Worm (Caenorhabditis elegans): Measurements from ENCODE around the gene ttc-37.

The ttc-37 gene

ce11 chrV:5204127-5204526, at the start of gene ttc-37:
Gene ttc-37, plus strand, starts transcription at chrV:5204475.
- TF ChIP-seq unc-62 (GFP tag; optimal IDR thresholded peaks at IDR 0.05): no peak

DNA sequence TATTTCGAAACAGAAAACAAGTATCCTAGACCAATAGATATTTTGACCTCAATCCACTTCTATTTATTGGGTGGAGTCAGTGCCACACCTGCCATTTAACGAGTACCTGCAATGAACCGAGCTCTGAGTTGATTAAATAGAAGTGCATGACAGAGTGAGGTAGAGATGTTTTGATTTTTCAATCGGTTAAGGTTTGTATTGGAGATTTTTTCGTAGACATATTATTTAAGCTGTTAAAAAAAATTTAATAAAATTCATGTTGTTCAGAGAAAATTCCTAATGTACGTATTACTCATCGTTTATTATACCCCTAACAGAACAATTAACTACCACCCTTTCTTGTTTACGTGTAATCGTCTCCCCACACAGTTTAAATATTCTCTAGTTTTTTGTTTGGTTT, 48.8 kb upstream of the ttc-37 start, which contains the start of gene srx-38:
srx-38 (minus strand) TSS at position 101 of the 400 bp plus-strand sequence.
- no peak for TF ChIP-seq unc-62 (GFP tag; optimal IDR thresholded peaks at IDR 0.05)

DNA sequence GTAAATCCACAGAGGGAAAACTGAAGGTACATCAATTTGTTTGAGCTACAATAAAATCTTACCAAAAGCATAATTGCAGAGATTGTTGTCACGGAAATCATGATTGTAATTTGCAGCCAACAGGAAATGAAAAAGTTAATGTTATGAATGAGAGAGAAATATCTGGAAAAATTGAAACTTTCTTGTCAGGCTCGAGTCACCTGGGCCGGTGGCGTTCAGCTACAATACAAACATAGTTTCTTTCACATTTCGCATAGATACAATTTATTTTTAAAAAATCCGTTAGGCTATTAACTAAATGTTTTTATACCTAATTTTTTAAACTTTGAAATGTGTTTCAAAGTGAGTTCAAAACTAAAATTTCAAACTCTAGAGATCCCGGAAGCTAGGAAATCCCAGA, 46.6 kb upstream of the ttc-37 start, which contains the start of gene srx-39:
srx-39 (minus strand) TSS at position 101 of the 400 bp plus-strand sequence.
- no peak for TF ChIP-seq unc-62 (GFP tag; optimal IDR thresholded peaks at IDR 0.05)

ce11 chrV:5158302-5158701, 46.0 kb upstream of the ttc-37 start, which contains the start of gene abu-15:
Gene abu-15, plus strand, starts transcription at chrV:5158602.
- no peak for TF ChIP-seq unc-62 (GFP tag; optimal IDR thresholded peaks at IDR 0.05)

- TF ChIP-seq unc-62 (GFP tag; optimal IDR thresholded peaks at IDR 0.05): no peak
Measured at ce11 chrV:5161792-5162191, 42.5 kb upstream of the ttc-37 start, which contains the start of gene abu-6. Gene abu-6, minus strand, starts transcription at chrV:5161892.

DNA sequence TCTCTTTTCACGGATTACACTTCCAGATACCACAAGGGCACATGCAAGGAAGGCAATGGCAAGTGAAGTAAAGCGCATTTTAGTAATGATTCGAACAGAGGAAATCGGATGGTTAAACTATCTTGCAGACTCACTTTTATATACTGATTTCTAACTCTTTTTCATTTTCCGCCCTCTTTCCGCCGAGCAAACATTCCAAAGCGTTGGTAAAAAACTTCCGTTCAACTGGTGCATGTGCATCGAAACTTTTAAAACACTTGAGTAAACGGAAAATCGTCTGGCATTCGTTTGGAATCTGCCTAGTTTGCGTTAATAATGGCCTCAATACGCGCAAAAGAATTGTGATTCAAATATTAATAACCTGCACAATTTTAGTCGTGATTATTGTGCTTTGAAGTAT, 39.6 kb upstream of the ttc-37 start, which contains the start of gene abu-7:
abu-7 (minus strand) TSS at position 101 of the 400 bp plus-strand sequence.
- TF ChIP-seq unc-62 (GFP tag; optimal IDR thresholded peaks at IDR 0.05): no peak

- no peak for TF ChIP-seq unc-62 (GFP tag; optimal IDR thresholded peaks at IDR 0.05)
Measured at ce11 chrV:5165426-5165825, 38.8 kb upstream of the ttc-37 start, which contains the start of gene srw-140. Gene srw-140, plus strand, starts transcription at chrV:5165726.

- TF ChIP-seq unc-62 (GFP tag; optimal IDR thresholded peaks at IDR 0.05): no peak
Measured at ce11 chrV:5169586-5169985, 34.7 kb upstream of the ttc-37 start, which contains the start of gene srt-64. Gene srt-64, minus strand, starts transcription at chrV:5169686.

DNA sequence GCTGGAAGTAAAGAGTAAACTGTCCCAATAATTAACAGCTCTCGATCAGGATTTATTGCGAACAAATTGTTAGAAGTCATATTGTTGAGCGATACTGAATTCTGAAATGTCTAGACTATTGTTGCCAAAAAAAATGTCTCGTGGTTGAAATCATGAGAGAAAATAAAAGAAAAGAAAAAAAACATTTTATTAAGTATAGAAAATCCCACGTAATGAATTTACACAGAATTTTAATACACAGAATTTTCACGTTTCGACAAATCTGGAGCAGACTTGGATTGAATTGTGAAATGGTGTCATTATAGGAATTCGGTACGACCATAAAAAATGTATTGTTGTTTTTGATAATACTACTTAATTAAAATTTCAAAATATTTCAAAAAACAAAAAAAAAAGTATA, 31.4 kb upstream of the ttc-37 start, which contains the start of gene srt-65:
srt-65 (minus strand) TSS at position 101 of the 400 bp plus-strand sequence.
- no peak for TF ChIP-seq unc-62 (GFP tag; optimal IDR thresholded peaks at IDR 0.05)

ce11 chrV:5177209-5177608, 27.1 kb upstream of the ttc-37 start, which contains the start of gene ugt-51:
Gene ugt-51, minus strand, starts transcription at chrV:5177309.
- TF ChIP-seq unc-62 (GFP tag; optimal IDR thresholded peaks at IDR 0.05): no peak

DNA sequence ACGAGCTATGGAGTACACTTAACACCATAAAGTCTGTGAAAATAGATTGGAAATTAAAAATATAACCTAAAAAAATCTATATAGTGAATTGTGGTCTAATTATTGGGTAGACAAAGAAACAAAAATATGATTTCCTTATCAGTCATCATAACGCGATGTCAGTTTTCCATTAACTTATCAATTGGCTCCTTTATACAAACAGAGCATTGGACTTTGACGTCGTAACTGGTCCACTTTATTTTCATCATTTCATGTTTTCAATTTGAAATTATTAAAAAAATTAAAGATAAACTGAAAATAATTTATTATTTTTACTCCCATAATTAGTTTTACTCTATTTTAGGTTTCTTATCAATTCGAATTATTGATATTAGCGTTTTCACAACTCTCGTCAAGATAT, 26.2 kb upstream of the ttc-37 start:
- no peak for TF ChIP-seq unc-62 (GFP tag; optimal IDR thresholded peaks at IDR 0.05)

ce11 chrV:5181612-5182011, 22.7 kb upstream of the ttc-37 start, which contains the start of gene C03A7.2:
Gene C03A7.2, plus strand, starts transcription at chrV:5181912.
- no peak for TF ChIP-seq unc-62 (GFP tag; optimal IDR thresholded peaks at IDR 0.05)

- no peak for TF ChIP-seq unc-62 (GFP tag; optimal IDR thresholded peaks at IDR 0.05)
Measured at ce11 chrV:5192501-5192900, 11.8 kb upstream of the ttc-37 start, which contains the start of gene C03A7.13. Gene C03A7.13, minus strand, starts transcription at chrV:5192543.

- no peak for TF ChIP-seq unc-62 (GFP tag; optimal IDR thresholded peaks at IDR 0.05)
Measured at ce11 chrV:5194508-5194907, 9.8 kb upstream of the ttc-37 start, which contains the start of gene abu-8. Gene abu-8, minus strand, starts transcription at chrV:5194608.

ce11 chrV:5198240-5198639, 6.0 kb upstream of the ttc-37 start, which contains the start of gene Y47A7.2:
Gene Y47A7.2, minus strand, starts transcription at chrV:5198340.
- TF ChIP-seq unc-62 (GFP tag; optimal IDR thresholded peaks at IDR 0.05): no peak

DNA sequence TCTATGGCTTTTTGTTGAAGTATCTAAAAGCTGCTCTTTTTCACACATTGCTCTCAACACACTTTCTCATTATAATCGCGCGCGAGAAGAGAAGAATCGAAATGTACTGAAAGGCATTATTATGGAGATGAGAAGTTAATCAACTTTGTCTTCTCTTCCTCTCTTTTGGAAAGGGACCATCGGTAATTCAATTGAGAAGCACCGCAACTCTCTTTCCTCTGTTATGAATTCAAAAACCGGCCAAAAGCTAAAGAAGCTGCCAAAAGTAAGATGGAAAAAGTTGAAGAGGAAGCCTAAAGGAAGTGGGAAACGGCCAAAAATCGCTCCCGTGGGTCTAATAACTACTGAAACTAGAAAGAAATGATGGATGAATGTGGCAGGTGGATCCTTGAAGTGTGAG, 4.1 kb upstream of the ttc-37 start:
- no peak for TF ChIP-seq unc-62 (GFP tag; optimal IDR thresholded peaks at IDR 0.05)

- no peak for TF ChIP-seq unc-62 (GFP tag; optimal IDR thresholded peaks at IDR 0.05)
Measured at ce11 chrV:5201706-5202105, 2.6 kb upstream of the ttc-37 start.
